Worm (Caenorhabditis elegans) whole organism, midembryonic: ENCODE measurements around the gene cal-3.

ENCODE experiments used
- T22C8.4 ChIP-seq: fragments of 200-800 bp; sonication (Bioruptor generic); IDR thresholded peaks from 2 replicates; pipeline ENCODE4 v1.3.6; 2022; ENCODE audit warnings: missing genetic modification characterization, missing compliant biosample characterization
- flt-1 ChIP-seq: fragments of 200-800 bp; sonication (Bioruptor generic); IDR thresholded peaks from 2 replicates; pipeline ENCODE4 v1.3.6; 2022; ENCODE audit warnings: missing genetic modification characterization, missing compliant biosample characterization
- klf-2 ChIP-seq: fragments of 200-800 bp; sonication (Bioruptor generic); conservative IDR thresholded peaks from 2 replicates; pipeline ENCODE4 v1.3.6; 2022; ENCODE audit warnings: missing genetic modification reagents, missing genetic modification characterization, missing compliant biosample characterization
- med-1 ChIP-seq: sonication (generic microtip); optimal IDR thresholded peaks from 2 replicates; lab custom pipeline; 2017; ENCODE audit warnings: missing genetic modification characterization, mild to moderate bottlenecking, missing compliant biosample characterization, antibody characterized with exemption, missing genetic modification reagents; ENCODE audit not compliant: insufficient read depth
- ref-1 ChIP-seq: fragments of 200-800 bp; sonication (Bioruptor generic); conservative IDR thresholded peaks from 2 replicates; pipeline ENCODE4 v1.3.6; 2022; ENCODE audit warnings: missing genetic modification reagents, missing genetic modification characterization, missing compliant biosample characterization
- tab-1 ChIP-seq: fragments of 200-800 bp; sonication (Bioruptor generic); IDR thresholded peaks from 2 replicates; pipeline ENCODE4 v1.3.6; 2022; ENCODE audit warnings: missing genetic modification characterization, missing compliant biosample characterization
- ztf-23 ChIP-seq: fragments of 200-800 bp; sonication (Bioruptor generic); IDR thresholded peaks from 2 replicates; pipeline ENCODE4 v1.3.6; 2022; ENCODE audit warnings: missing genetic modification reagents, missing genetic modification characterization, missing compliant biosample characterization
- ztf-29 ChIP-seq: fragments of 200-800 bp; sonication (Bioruptor generic); IDR thresholded peaks from 2 replicates; pipeline ENCODE4 v1.3.6; 2022; ENCODE audit warnings: missing genetic modification reagents, missing genetic modification characterization, missing compliant biosample characterization

DNA sequence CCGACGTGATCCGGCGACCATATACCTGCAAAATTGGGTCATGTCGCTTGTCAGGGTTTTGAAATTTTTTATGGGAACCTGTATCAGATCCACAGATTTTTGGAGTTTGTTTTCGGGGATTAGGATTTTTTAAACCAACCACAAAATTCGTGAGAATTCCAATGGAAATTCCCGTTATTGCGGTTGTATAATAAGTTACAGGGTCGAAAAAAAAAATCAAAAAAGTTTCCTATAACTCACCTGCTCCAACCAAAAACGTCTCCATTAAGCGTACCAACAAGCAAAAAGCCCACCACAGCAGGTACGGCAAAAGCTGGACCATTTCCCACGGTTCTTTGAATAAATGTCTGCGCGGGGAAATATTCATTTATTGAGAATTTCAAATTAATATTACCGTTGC, 28.0 kb upstream of the cal-3 start:
- TF ChIP-seq ztf-29 (GFP tag; lab: Robert Waterston, UW) (no peak), klf-2 (no peak), flt-1 (GFP tag; lab: Robert Waterston, UW) (no peak), ztf-23 (no peak), T22C8.4 (no peak), tab-1 (no peak), ref-1 (GFP tag; lab: Robert Waterston, UW) (no peak), med-1 (no peak)
